Fruit fly (Drosophila melanogaster) whole organism, wandering third instar larva: ENCODE results near the gene CG15747.

ENCODE experiments used
- Hr78 ChIP-seq: fragments of >200 bp; optimal IDR thresholded peaks from 2 replicates; lab custom pipeline; 2017; ENCODE audit warnings: missing biosample characterization, missing genetic modification characterization
- N ChIP-seq: fragments of >200 bp; optimal IDR thresholded peaks from 2 replicates; lab custom pipeline; 2018; ENCODE audit warnings: missing biosample characterization, missing external identifiers, missing genetic modification characterization
- OdsH ChIP-seq: fragments of 200-800 bp; sonication (Bioruptor generic); optimal IDR thresholded peaks from 2 replicates; lab custom pipeline; 2016; ENCODE audit warnings: missing biosample characterization, mild to moderate bottlenecking, missing genetic modification characterization
- Vsx2 ChIP-seq: fragments of 200-300, 225-300 bp; sonication (Bioruptor generic); optimal IDR thresholded peaks from 2 replicates; lab custom pipeline; 2018; ENCODE audit warnings: missing biosample characterization, missing genetic modification characterization; ENCODE audit not compliant: partially characterized antibody
- dmrt93B ChIP-seq: fragments of 200-800 bp; sonication (Bioruptor generic); optimal IDR thresholded peaks from 2 replicates; lab custom pipeline; 2018; ENCODE audit warnings: missing biosample characterization, mild to moderate bottlenecking, missing genetic modification characterization
- sv ChIP-seq: fragments of 200-800 bp; sonication (Bioruptor generic); optimal IDR thresholded peaks from 3 replicates; lab custom pipeline; 2016; ENCODE audit warnings: missing biosample characterization, missing genetic modification characterization

DNA sequence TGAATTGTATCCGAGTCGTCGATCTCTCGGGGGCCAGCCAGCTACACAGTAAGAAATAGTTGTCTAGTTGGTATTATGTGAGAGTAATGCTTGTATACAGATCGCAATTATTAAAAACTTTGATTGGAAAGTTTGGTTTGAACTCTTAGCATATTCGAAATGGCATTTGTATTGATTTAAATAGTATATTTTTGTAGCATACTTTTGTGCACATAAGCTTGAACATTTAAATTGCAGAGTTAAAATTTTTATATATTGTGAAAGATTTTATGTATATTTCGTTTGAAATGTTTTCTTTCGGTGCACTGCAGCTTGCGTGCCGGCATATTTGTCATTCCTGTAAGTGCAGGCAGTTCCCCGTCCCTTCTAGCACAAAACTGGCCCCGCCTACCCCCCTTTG, 25.9 kb upstream of the CG15747 start:
- TF ChIP-seq Hr78 (GFP tag; lab: Kevin White, UChicago) (no peak), sv (GFP tag; lab: Kevin White, UChicago) (no peak), Vsx2 (GFP tag; lab: Kevin White, UChicago) (no peak), OdsH (GFP tag; lab: Kevin White, UChicago) (peak; percentile 20), N (no peak), dmrt93B (peak; percentile 47)
